Fruit fly (Drosophila melanogaster) whole organism, wandering third instar larva: ENCODE data around the gene CG10237.

Source experiments
- Dfd ChIP-seq: fragments of >200 bp; optimal IDR thresholded peaks from 2 replicates; lab custom pipeline; 2017; ENCODE audit warnings: missing biosample characterization, missing genetic modification characterization
- Hr78 ChIP-seq: fragments of >200 bp; optimal IDR thresholded peaks from 2 replicates; lab custom pipeline; 2017; ENCODE audit warnings: missing biosample characterization, missing genetic modification characterization
- Hr83 ChIP-seq: fragments of 200-300 bp; sonication (Bioruptor generic); optimal IDR thresholded peaks from 2 replicates; lab custom pipeline; 2016; ENCODE audit warnings: missing biosample characterization, mild to moderate bottlenecking, missing genetic modification characterization, moderate library complexity; ENCODE audit not compliant: poor library complexity, severe bottlenecking
- N ChIP-seq: fragments of >200 bp; optimal IDR thresholded peaks from 2 replicates; lab custom pipeline; 2018; ENCODE audit warnings: missing biosample characterization, missing external identifiers, missing genetic modification characterization
- Rel ChIP-seq, 2 experiments: fragments of 200-800 bp; sonication (Bioruptor generic) in 1 of 2; optimal IDR thresholded peaks; 2 replicates in 1 of 2; 3 replicates in 1 of 2; lab custom pipeline; 2016 to 2019; ENCODE audit warnings: mild to moderate bottlenecking in 2 of 2, missing biosample characterization in 2 of 2, missing genetic modification characterization in 2 of 2, moderate library complexity in 1 of 2
- Sp1 ChIP-seq: fragments of 200-800 bp; sonication (Bioruptor generic); optimal IDR thresholded peaks from 3 replicates; lab custom pipeline; 2019; ENCODE audit warnings: missing biosample characterization, mild to moderate bottlenecking, missing genetic modification characterization, moderate library complexity
- foxo ChIP-seq, 2 experiments: fragments of 200-800 bp; sonication (Bioruptor generic); optimal IDR thresholded peaks; 2 replicates in 1 of 2; 3 replicates in 1 of 2; lab custom pipeline; 2016 to 2017; ENCODE audit warnings: missing biosample characterization in 2 of 2, missing genetic modification characterization in 2 of 2
- h ChIP-seq: fragments of 200-800 bp; sonication (Bioruptor generic); optimal IDR thresholded peaks from 3 replicates; lab custom pipeline; 2016; ENCODE audit warnings: missing biosample characterization, mild to moderate bottlenecking, missing genetic modification characterization
- jim ChIP-seq: fragments of 175-275, 200-325 bp; sonication (Bioruptor generic); optimal IDR thresholded peaks from 2 replicates; lab custom pipeline; 2016; ENCODE audit warnings: missing biosample characterization, mild to moderate bottlenecking, missing genetic modification characterization
- psq ChIP-seq: fragments of 200-800 bp; sonication (Bioruptor generic); optimal IDR thresholded peaks from 3 replicates; lab custom pipeline; 2017; ENCODE audit warnings: missing biosample characterization, mild to moderate bottlenecking, missing genetic modification characterization, moderate library complexity

- TF ChIP-seq N (GFP tag; lab: Kevin White, UChicago), result no peak
- TF ChIP-seq h (GFP tag; lab: Kevin White, UChicago), result no peak
- no peak for TF ChIP-seq foxo (GFP tag; optimal IDR thresholded peaks at IDR 0.05; lab: Kevin White, UChicago)
- no peak for TF ChIP-seq Hr78 (GFP tag; lab: Kevin White, UChicago)
- TF ChIP-seq Rel (GFP tag; optimal IDR thresholded peaks at IDR 0.05; lab: Kevin White, UChicago), result no peak
- TF ChIP-seq Rel (tag; optimal IDR thresholded peaks at IDR 0.05; lab: Kevin White, UChicago), result no peak
- TF ChIP-seq Dfd, result no peak
- no peak for TF ChIP-seq psq (GFP tag; lab: Kevin White, UChicago)
- no peak for TF ChIP-seq Sp1 (GFP tag; lab: Kevin White, UChicago)
- no peak for TF ChIP-seq Hr83 (GFP tag; lab: Kevin White, UChicago)
- no peak for TF ChIP-seq jim
Measured at dm6 chr2L:19469751-19470150, 27.2 kb upstream of the CG10237 start.
